Fruit fly (Drosophila melanogaster) whole organism, embryonic: ENCODE measurements around the gene bmm.

ENCODE experiments used
- CG11695 ChIP-seq: fragments of 200-800 bp; sonication (Bioruptor generic); IDR thresholded peaks from 3 replicates; pipeline ENCODE4 v1.3.6; 2022; ENCODE audit warnings: missing biosample characterization, missing genetic modification characterization
- CG13624 ChIP-seq: fragments of 200-800 bp; sonication (Bioruptor generic); optimal IDR thresholded peaks from 2 replicates; lab custom pipeline; 2016; ENCODE audit warnings: missing biosample characterization, missing genetic modification characterization
- CG14014 ChIP-seq: fragments of 200-800 bp; sonication (Bioruptor generic); IDR thresholded peaks from 2 replicates; pipeline ENCODE4 v1.3.6; 2022; ENCODE audit warnings: missing biosample characterization, missing genetic modification characterization
- CG14710 ChIP-seq: fragments of 200-800 bp; sonication (Bioruptor generic); optimal IDR thresholded peaks from 3 replicates; lab custom pipeline; 2019; ENCODE audit warnings: missing biosample characterization, mild to moderate bottlenecking, missing genetic modification characterization, moderate library complexity
- CG14965 ChIP-seq: fragments of 200-800 bp; sonication (Bioruptor generic); optimal IDR thresholded peaks from 2 replicates; lab custom pipeline; 2016; ENCODE audit warnings: missing biosample characterization, missing genetic modification characterization, borderline replicate concordance
- CG18619 ChIP-seq: fragments of 200-800 bp; sonication (Bioruptor generic); optimal IDR thresholded peaks from 3 replicates; lab custom pipeline; 2017; ENCODE audit warnings: missing biosample characterization, mild to moderate bottlenecking, missing genetic modification characterization
- CG18764 ChIP-seq: fragments of 200-800 bp; sonication (Bioruptor generic); optimal IDR thresholded peaks from 3 replicates; lab custom pipeline; 2016; ENCODE audit warnings: missing biosample characterization, missing genetic modification characterization
- CG2120 ChIP-seq: fragments of 200-800 bp; sonication (Bioruptor generic); optimal IDR thresholded peaks from 3 replicates; lab custom pipeline; 2016; ENCODE audit warnings: missing biosample characterization, missing genetic modification characterization
- CG3163 ChIP-seq: fragments of 200-800 bp; sonication (Bioruptor generic); optimal IDR thresholded peaks from 3 replicates; lab custom pipeline; 2016; ENCODE audit warnings: missing biosample characterization, missing genetic modification characterization
- CG32532 ChIP-seq: fragments of 200-800 bp; sonication (Bioruptor generic); IDR thresholded peaks from 2 replicates; pipeline ENCODE4 v1.3.6; 2022; ENCODE audit warnings: missing biosample characterization, missing genetic modification characterization
- CG3838 ChIP-seq: fragments of 200-800 bp; sonication (Bioruptor generic); optimal IDR thresholded peaks from 3 replicates; lab custom pipeline; 2016; ENCODE audit warnings: missing biosample characterization, missing genetic modification characterization
- CG42726 ChIP-seq: fragments of 200-800 bp; sonication (Bioruptor generic); IDR thresholded peaks from 2 replicates; pipeline ENCODE4 v1.3.6; 2022; ENCODE audit warnings: missing biosample characterization, missing genetic modification characterization; ENCODE audit not compliant: partially characterized antibody
- CG6791 ChIP-seq: fragments of 200-800 bp; sonication (Bioruptor generic); IDR thresholded peaks from 3 replicates; pipeline ENCODE4 v1.3.6; 2022; ENCODE audit warnings: missing biosample characterization, missing genetic modification characterization; ENCODE audit not compliant: partially characterized antibody
- CG9437 ChIP-seq: fragments of 200-800 bp; sonication (Bioruptor generic); optimal IDR thresholded peaks from 2 replicates; lab custom pipeline; 2018; ENCODE audit warnings: missing biosample characterization, mild to moderate bottlenecking, missing genetic modification characterization
- CoRest ChIP-seq: fragments of 200-800 bp; sonication (Bioruptor generic); optimal IDR thresholded peaks from 3 replicates; lab custom pipeline; 2018; ENCODE audit warnings: missing biosample characterization, mild to moderate bottlenecking, missing genetic modification characterization, moderate library complexity
- E2f2 ChIP-seq: fragments of 200-800 bp; sonication (Bioruptor generic); IDR thresholded peaks from 2 replicates; pipeline ENCODE4 v1.3.6; 2022; ENCODE audit warnings: missing biosample characterization, missing genetic modification characterization
- Ets65A ChIP-seq: fragments of 200-800 bp; sonication (Bioruptor generic); peaks from one replicate; lab custom pipeline; 2016; ENCODE audit warnings: missing biosample characterization, missing genetic modification characterization
- Hr78 ChIP-seq, 2 experiments: fragments of 200-800 bp in 1 of 2; fragments of >200 bp in 1 of 2; sonication (Bioruptor generic) in 1 of 2; optimal IDR thresholded peaks; 2 replicates each; lab custom pipeline; 2017 to 2019; ENCODE audit warnings: missing biosample characterization in 2 of 2, missing genetic modification characterization in 2 of 2, mild to moderate bottlenecking in 1 of 2, moderate library complexity in 1 of 2
- Hsf ChIP-seq: fragments of 200-800 bp; sonication (Bioruptor generic); optimal IDR thresholded peaks from 3 replicates; lab custom pipeline; 2016; ENCODE audit warnings: missing biosample characterization, missing genetic modification characterization
- Mrtf ChIP-seq: fragments of 200-800 bp; sonication (Bioruptor generic); IDR thresholded peaks from 3 replicates; pipeline ENCODE4 v1.3.6; 2022; ENCODE audit warnings: missing biosample characterization, missing genetic modification characterization
- Nf-YC ChIP-seq: fragments of 200-800 bp; optimal IDR thresholded peaks from 3 replicates; lab custom pipeline; 2019; ENCODE audit warnings: missing biosample characterization, mild to moderate bottlenecking, missing genetic modification characterization, moderate library complexity
- Sox102F ChIP-seq: fragments of 200-800 bp; sonication (Bioruptor generic); optimal IDR thresholded peaks from 2 replicates; lab custom pipeline; 2018; ENCODE audit warnings: missing biosample characterization, mild to moderate bottlenecking, missing genetic modification characterization, moderate library complexity
- Vsx1 ChIP-seq: fragments of 200-800 bp; sonication (Bioruptor generic); optimal IDR thresholded peaks from 2 replicates; lab custom pipeline; 2017; ENCODE audit warnings: missing biosample characterization, mild to moderate bottlenecking, missing genetic modification characterization, missing genetic modification reagents
- al ChIP-seq: fragments of 200-800 bp; sonication (Bioruptor generic); IDR thresholded peaks from 2 replicates; pipeline ENCODE4 v1.3.6; 2022; ENCODE audit warnings: missing biosample characterization, missing genetic modification characterization
- ase ChIP-seq: fragments of 200-800 bp; sonication (Bioruptor generic); IDR thresholded peaks from 3 replicates; pipeline ENCODE4 v1.3.6; 2022; ENCODE audit warnings: missing biosample characterization, missing genetic modification characterization
- ash1 ChIP-seq: fragments of 200-800 bp; sonication (Bioruptor generic); optimal IDR thresholded peaks from 2 replicates; lab custom pipeline; 2018; ENCODE audit warnings: missing biosample characterization, mild to moderate bottlenecking, missing genetic modification characterization
- az2 ChIP-seq: fragments of 200-800 bp; sonication (Bioruptor generic); optimal IDR thresholded peaks from 3 replicates; lab custom pipeline; 2016; ENCODE audit warnings: missing biosample characterization, missing genetic modification characterization
- caup ChIP-seq: fragments of 200-800 bp; sonication (Bioruptor generic); optimal IDR thresholded peaks from 3 replicates; lab custom pipeline; 2017; ENCODE audit warnings: missing biosample characterization, mild to moderate bottlenecking, missing genetic modification characterization, moderate library complexity; ENCODE audit not compliant: severe bottlenecking
- crol ChIP-seq: fragments of 200-800 bp; sonication (Bioruptor generic); IDR thresholded peaks from 2 replicates; pipeline ENCODE4 v1.3.6; 2022; ENCODE audit warnings: missing biosample characterization, missing genetic modification characterization
- dati ChIP-seq: fragments of 200-800 bp; sonication (Bioruptor generic); IDR thresholded peaks from 2 replicates; pipeline ENCODE4 v1.3.6; 2022; ENCODE audit warnings: missing biosample characterization, missing genetic modification characterization
- dmrt99B ChIP-seq: fragments of 200-800 bp; sonication (Bioruptor generic); optimal IDR thresholded peaks from 2 replicates; lab custom pipeline; 2018; ENCODE audit warnings: missing biosample characterization, mild to moderate bottlenecking, missing genetic modification characterization, moderate library complexity
- dysf ChIP-seq: fragments of 200-800 bp; sonication (Bioruptor generic); IDR thresholded peaks from 3 replicates; pipeline ENCODE4 v1.3.6; 2022; ENCODE audit warnings: missing biosample characterization, missing genetic modification characterization
- exex ChIP-seq: fragments of 200-800 bp; sonication (Bioruptor generic); optimal IDR thresholded peaks from 4 replicates; lab custom pipeline; 2018; ENCODE audit warnings: missing biosample characterization, mild to moderate bottlenecking, missing genetic modification characterization, moderate library complexity
- gce ChIP-seq: fragments of 200-800 bp; sonication (Bioruptor generic); IDR thresholded peaks from 3 replicates; pipeline ENCODE4 v1.3.6; 2022; ENCODE audit warnings: missing biosample characterization, missing genetic modification characterization
- inv ChIP-seq: fragments of 200-800 bp; sonication (Bioruptor generic); IDR thresholded peaks from 2 replicates; pipeline ENCODE4 v1.3.6; 2022; ENCODE audit warnings: missing biosample characterization, missing genetic modification characterization; ENCODE audit not compliant: partially characterized antibody
- jing ChIP-seq: fragments of 200-800 bp; sonication (Bioruptor generic); optimal IDR thresholded peaks from 2 replicates; lab custom pipeline; 2018; ENCODE audit warnings: missing biosample characterization, mild to moderate bottlenecking, missing genetic modification characterization
- jumu ChIP-seq: fragments of 200-800 bp; sonication (Bioruptor generic); optimal IDR thresholded peaks from 3 replicates; lab custom pipeline; 2016; ENCODE audit warnings: missing biosample characterization, missing genetic modification characterization
- lov ChIP-seq, 2 experiments: fragments of 200-800 bp in 1 of 2; fragments of >200 bp in 1 of 2; sonication (Bioruptor generic) in 1 of 2; IDR thresholded peaks in 1 of 2; optimal IDR thresholded peaks in 1 of 2; 2 replicates in 1 of 2; 3 replicates in 1 of 2; pipeline versions ENCODE4 v1.3.6 to Lab custom; 2017 to 2022; ENCODE audit warnings: missing biosample characterization in 1 of 2, missing genetic modification characterization in 1 of 2
- nmo ChIP-seq: fragments of 200-800 bp; sonication (Bioruptor generic); optimal IDR thresholded peaks from 2 replicates; lab custom pipeline; 2018; ENCODE audit warnings: missing biosample characterization, mild to moderate bottlenecking, missing genetic modification characterization, moderate library complexity
- pan ChIP-seq, 4 experiments: fragments of >200 bp in 3 of 4; fragments of 200-800 bp in 1 of 4; sonication (Bioruptor generic) in 1 of 4; optimal IDR thresholded peaks in 3 of 4; IDR thresholded peaks in 1 of 4; 2 replicates each; pipeline versions ENCODE4 v1.3.6 to Lab custom; 2017 to 2022; ENCODE audit warnings: missing biosample characterization in 2 of 4, missing genetic modification characterization in 2 of 4, mixed read lengths in 1 of 4
- peb ChIP-seq: fragments of 200-800 bp; sonication (Bioruptor generic); IDR thresholded peaks from 2 replicates; pipeline ENCODE4 v1.3.6; 2022; ENCODE audit warnings: missing biosample characterization, missing genetic modification characterization
- prd ChIP-seq, 3 experiments: fragments of >200 bp in 2 of 3; fragments of 200-800 bp in 1 of 3; sonication (Bioruptor generic) in 1 of 3; optimal IDR thresholded peaks in 2 of 3; IDR thresholded peaks in 1 of 3; 2 replicates in 2 of 3; 3 replicates in 1 of 3; pipeline versions ENCODE4 v1.3.6 to Lab custom; 2017 to 2022; ENCODE audit warnings: missing biosample characterization in 1 of 3, missing genetic modification characterization in 1 of 3
- pros ChIP-seq: fragments of 200-800 bp; sonication (Bioruptor generic); optimal IDR thresholded peaks from 3 replicates; lab custom pipeline; 2019; ENCODE audit warnings: missing biosample characterization, mild to moderate bottlenecking, missing genetic modification characterization, moderate library complexity
- schlank ChIP-seq: fragments of 200-800 bp; sonication (Bioruptor generic); optimal IDR thresholded peaks from 2 replicates; lab custom pipeline; 2018; ENCODE audit warnings: missing biosample characterization, mild to moderate bottlenecking, missing genetic modification characterization
- sens-2 ChIP-seq: fragments of 200-800 bp; sonication (Bioruptor generic); IDR thresholded peaks from 2 replicates; pipeline ENCODE4 v1.3.6; 2022; ENCODE audit warnings: missing biosample characterization, missing genetic modification characterization
- slbo ChIP-seq: fragments of 200-800 bp; sonication (Bioruptor generic); IDR thresholded peaks from 2 replicates; pipeline ENCODE4 v1.3.6; 2022; ENCODE audit warnings: missing biosample characterization, missing genetic modification characterization
- sob ChIP-seq: fragments of 200-800 bp; sonication (Bioruptor generic); IDR thresholded peaks from 2 replicates; pipeline ENCODE4 v1.3.6; 2022; ENCODE audit warnings: missing biosample characterization, missing genetic modification characterization
- usp ChIP-seq: fragments of >200 bp; optimal IDR thresholded peaks from 2 replicates; lab custom pipeline; 2017; ENCODE audit warnings: missing biosample characterization, missing genetic modification characterization
- zfh2 ChIP-seq: fragments of 200-800 bp; sonication (Bioruptor generic); optimal IDR thresholded peaks from 2 replicates; lab custom pipeline; 2016; ENCODE audit warnings: missing biosample characterization, missing genetic modification characterization

The bmm gene

dm6 chr3L:14785492-14785916 lies 708 bp downstream of the bmm start (continued):
- TF ChIP-seq CG11695 (GFP tag; lab: Robert Waterston, UW) (no peak), CG32532 (GFP tag; lab: Robert Waterston, UW) (peak; percentile 49), crol (peak; percentile 81), Hr78 (GFP tag; optimal IDR thresholded peaks at IDR 0.05; lab: Kevin White, UChicago) (no peak), Mrtf (GFP tag; lab: Robert Waterston, UW) (peak; percentile 52; the same call in 1 of the 3 replicates), CG14965 (no peak), CG2120 (GFP tag; lab: Kevin White, UChicago) (peak; percentile 19), E2f2 (no peak), sens-2 (no peak), dati (no peak), gce (GFP tag; lab: Robert Waterston, UW) (no peak), CG18619 (GFP tag; lab: Kevin White, UChicago) (no peak), ase (GFP tag; lab: Robert Waterston, UW) (peak; percentile 51; the same call in 1 of the 3 replicates), CG9437 (GFP tag; lab: Kevin White, UChicago) (no peak), CG3163 (no peak), CG42726 (GFP tag; lab: Robert Waterston, UW) (no peak), CG14710 (no peak), Sox102F (peak; percentile 9), inv (GFP tag; lab: Robert Waterston, UW) (no peak), ash1 (no peak), Hsf (GFP tag; lab: Kevin White, UChicago) (peak; percentile 8), CG13624 (GFP tag; lab: Kevin White, UChicago) (no peak), CG3838 (GFP tag; lab: Kevin White, UChicago) (no peak), exex (tag; lab: Kevin White, UChicago) (no peak), pan (optimal IDR thresholded peaks at IDR 0.05; lab: Kevin White, UChicago) (no peak), pan (GFP tag; optimal IDR thresholded peaks at IDR 0.05 in 1 of 2, IDR thresholded peaks at IDR 0.05 in 1 of 2) (peak in 1 of 2 experiments; percentile 20), Ets65A (GFP tag; lab: Kevin White, UChicago) (peak; percentile 77), al (GFP tag; lab: Robert Waterston, UW) (0 out of 2 replicates have a peak, but pooled peaks have one; percentile 19), usp (GFP tag; lab: Kevin White, UChicago) (no peak), sob (0 out of 2 replicates have a peak, but pooled peaks have one; percentile 16), prd (optimal IDR thresholded peaks at IDR 0.05; lab: Kevin White, UChicago) (no peak), prd (GFP tag; IDR thresholded peaks at IDR 0.05; lab: Robert Waterston, UW) (peak; percentile 51; the same call in 2 of the 3 replicates), az2 (GFP tag; lab: Kevin White, UChicago) (no peak), jumu (GFP tag; lab: Kevin White, UChicago) (no peak), zfh2 (GFP tag; lab: Kevin White, UChicago) (peak; percentile 44), CG14014 (GFP tag; lab: Robert Waterston, UW) (0 out of 2 replicates have a peak, but pooled peaks have one; percentile 20), dysf (GFP tag; lab: Robert Waterston, UW) (no peak), Vsx1 (GFP tag; lab: Kevin White, UChicago) (no peak), jing (GFP tag; lab: Kevin White, UChicago) (no peak), dmrt99B (tag; lab: Kevin White, UChicago) (peak; percentile 41), caup (no peak), CG18764 (no peak), slbo (peak; percentile 32; the same call in 1 of the 2 replicates), Nf-YC (tag; lab: Kevin White, UChicago) (no peak), CoRest (no peak), CG6791 (GFP tag; lab: Robert Waterston, UW) (no peak), peb (GFP tag; lab: Robert Waterston, UW) (peak; percentile 50; the same call in 1 of the 2 replicates), pros (GFP tag; lab: Kevin White, UChicago) (peak; percentile 80), nmo (no peak), schlank (tag; lab: Kevin White, UChicago) (no peak), lov (optimal IDR thresholded peaks at IDR 0.05; lab: Kevin White, UChicago) (no peak), lov (GFP tag; IDR thresholded peaks at IDR 0.05; lab: Robert Waterston, UW) (peak; percentile 71; the same call in 2 of the 3 replicates)
